Fruit fly (Drosophila melanogaster) whole organism, embryonic: Measurements from ENCODE around the gene Pits.

Source experiments
- CG1024 ChIP-seq: fragments of 200-800 bp; sonication (Bioruptor generic); IDR thresholded peaks from 2 replicates; pipeline ENCODE4 v1.3.6; 2022; ENCODE audit warnings: missing biosample characterization, missing genetic modification characterization
- CG10321 ChIP-seq: fragments of 200-800 bp; sonication (Bioruptor generic); IDR thresholded peaks from 2 replicates; pipeline ENCODE4 v1.3.6; 2022; ENCODE audit warnings: missing biosample characterization, missing genetic modification characterization
- CG10431 ChIP-seq: fragments of 200-800 bp; sonication (Bioruptor generic); optimal IDR thresholded peaks from 3 replicates; lab custom pipeline; 2018; ENCODE audit warnings: missing biosample characterization, mild to moderate bottlenecking, missing genetic modification characterization
- CG11560 ChIP-seq: fragments of 200-800 bp; sonication (Bioruptor generic); IDR thresholded peaks from 3 replicates; pipeline ENCODE4 v1.3.6; 2022; ENCODE audit warnings: missing biosample characterization, missing genetic modification characterization
- CG1233 ChIP-seq: fragments of 200-800 bp; sonication (Bioruptor generic); optimal IDR thresholded peaks from 4 replicates; lab custom pipeline; 2018; ENCODE audit warnings: missing biosample characterization, mild to moderate bottlenecking, missing genetic modification characterization
- CG12942 ChIP-seq: fragments of 200-800 bp; sonication (Bioruptor generic); optimal IDR thresholded peaks from 3 replicates; lab custom pipeline; 2016; ENCODE audit warnings: missing biosample characterization, missing genetic modification characterization
- CG17385 ChIP-seq: fragments of 200-800 bp; sonication (Bioruptor generic); optimal IDR thresholded peaks from 3 replicates; lab custom pipeline; 2018; ENCODE audit warnings: missing biosample characterization, mild to moderate bottlenecking, missing genetic modification characterization
- CG1832 ChIP-seq: fragments of 200-800 bp; sonication (Bioruptor generic); optimal IDR thresholded peaks from 2 replicates; lab custom pipeline; 2017; ENCODE audit warnings: missing biosample characterization, mild to moderate bottlenecking, missing genetic modification characterization, inconsistent platforms
- CG2116 ChIP-seq: fragments of 200-800 bp; sonication (Bioruptor generic); optimal IDR thresholded peaks from 3 replicates; lab custom pipeline; 2018; ENCODE audit warnings: missing biosample characterization, mild to moderate bottlenecking, missing genetic modification characterization
- CG2199 ChIP-seq: fragments of 200-800 bp; sonication (Bioruptor generic); IDR thresholded peaks from 3 replicates; pipeline ENCODE4 v1.3.6; 2022; ENCODE audit warnings: missing biosample characterization, missing genetic modification characterization
- CG31224 ChIP-seq: fragments of 200-800 bp; sonication (Bioruptor generic); IDR thresholded peaks from 2 replicates; pipeline ENCODE4 v1.3.6; 2022; ENCODE audit warnings: missing biosample characterization, missing genetic modification characterization
- CG33213 ChIP-seq: fragments of 200-800 bp; sonication (Bioruptor generic); optimal IDR thresholded peaks from 3 replicates; lab custom pipeline; 2016; ENCODE audit warnings: missing biosample characterization, missing genetic modification characterization
- CG4328 ChIP-seq: fragments of 200-800 bp; sonication (Bioruptor generic); optimal IDR thresholded peaks from 3 replicates; lab custom pipeline; 2017; ENCODE audit warnings: missing biosample characterization, missing genetic modification reagents, missing genetic modification characterization
- CG6791 ChIP-seq: fragments of 200-800 bp; sonication (Bioruptor generic); IDR thresholded peaks from 3 replicates; pipeline ENCODE4 v1.3.6; 2022; ENCODE audit warnings: missing biosample characterization, missing genetic modification characterization; ENCODE audit not compliant: partially characterized antibody
- CG8478 ChIP-seq: fragments of >200 bp; optimal IDR thresholded peaks from 2 replicates; lab custom pipeline; 2018
- CG9817 ChIP-seq: fragments of 200-800 bp; sonication (Bioruptor generic); optimal IDR thresholded peaks from 2 replicates; lab custom pipeline; 2018; ENCODE audit warnings: missing biosample characterization, mild to moderate bottlenecking, missing genetic modification characterization, moderate library complexity
- Dad ChIP-seq: fragments of 200-800 bp; sonication (Bioruptor generic); optimal IDR thresholded peaks from 3 replicates; lab custom pipeline; 2016; ENCODE audit warnings: missing biosample characterization, missing genetic modification characterization
- Dbx ChIP-seq: fragments of 200-800 bp; sonication (Bioruptor generic); IDR thresholded peaks from 3 replicates; pipeline ENCODE4 v1.3.6; 2022; ENCODE audit warnings: missing biosample characterization, missing genetic modification characterization
- Deaf1 ChIP-seq: fragments of 200-800 bp; optimal IDR thresholded peaks from 3 replicates; lab custom pipeline; 2019; ENCODE audit warnings: missing biosample characterization, mild to moderate bottlenecking, missing genetic modification characterization, moderate library complexity
- Drgx ChIP-seq: fragments of 200-800 bp; sonication (Bioruptor generic); IDR thresholded peaks from 2 replicates; pipeline ENCODE4 v1.3.6; 2022; ENCODE audit warnings: missing biosample characterization, missing genetic modification characterization
- Elba2 ChIP-seq: fragments of 200-800 bp; sonication (Bioruptor generic); optimal IDR thresholded peaks from 3 replicates; lab custom pipeline; 2016; ENCODE audit warnings: missing biosample characterization, missing genetic modification characterization
- Hsf ChIP-seq: fragments of 200-800 bp; sonication (Bioruptor generic); optimal IDR thresholded peaks from 3 replicates; lab custom pipeline; 2016; ENCODE audit warnings: missing biosample characterization, missing genetic modification characterization
- Rfx ChIP-seq: fragments of 200-800 bp; sonication (Bioruptor generic); IDR thresholded peaks from 2 replicates; pipeline ENCODE4 v1.3.6; 2022; ENCODE audit warnings: missing biosample characterization, missing genetic modification characterization
- Taf1 ChIP-seq: fragments of 200-800 bp; sonication (Bioruptor generic); IDR thresholded peaks from 2 replicates; pipeline ENCODE4 v1.3.6; 2022; ENCODE audit warnings: missing biosample characterization, missing genetic modification characterization
- ac ChIP-seq: fragments of 200-800 bp; sonication (Bioruptor generic); optimal IDR thresholded peaks from 3 replicates; lab custom pipeline; 2017; ENCODE audit warnings: missing biosample characterization, mild to moderate bottlenecking, missing genetic modification characterization
- cad ChIP-seq: fragments of >200 bp; optimal IDR thresholded peaks from 2 replicates; lab custom pipeline; 2017; ENCODE audit warnings: missing biosample characterization, missing genetic modification characterization
- cg ChIP-seq: fragments of 200-800 bp; sonication (Bioruptor generic); optimal IDR thresholded peaks from 3 replicates; lab custom pipeline; 2019; ENCODE audit warnings: missing biosample characterization, mild to moderate bottlenecking, missing genetic modification characterization, moderate library complexity
- dmrt11E ChIP-seq: fragments of 200-800 bp; sonication (Bioruptor generic); optimal IDR thresholded peaks from 3 replicates; lab custom pipeline; 2018; ENCODE audit warnings: missing biosample characterization, mild to moderate bottlenecking, missing genetic modification characterization, moderate library complexity
- eve ChIP-seq, 2 experiments: fragments of >200 bp; optimal IDR thresholded peaks; 2 replicates each; lab custom pipeline; 2017; ENCODE audit warnings: missing biosample characterization in 2 of 2, missing genetic modification characterization in 2 of 2
- hb ChIP-seq: fragments of 200-800 bp; sonication (Bioruptor generic); IDR thresholded peaks from 3 replicates; pipeline ENCODE4 v1.3.6; 2022; ENCODE audit warnings: missing biosample characterization, missing genetic modification characterization; ENCODE audit not compliant: partially characterized antibody
- hth ChIP-seq: fragments of >200 bp; optimal IDR thresholded peaks from 2 replicates; lab custom pipeline; 2017; ENCODE audit warnings: inconsistent platforms
- jumu ChIP-seq: fragments of 200-800 bp; sonication (Bioruptor generic); optimal IDR thresholded peaks from 3 replicates; lab custom pipeline; 2016; ENCODE audit warnings: missing biosample characterization, missing genetic modification characterization
- lilli ChIP-seq: fragments of 200-800 bp; sonication (Bioruptor generic); optimal IDR thresholded peaks from 3 replicates; lab custom pipeline; 2016; ENCODE audit warnings: missing biosample characterization, missing genetic modification characterization
- lmd ChIP-seq: fragments of 200-800 bp; sonication (Bioruptor generic); IDR thresholded peaks from 2 replicates; pipeline ENCODE4 v1.3.6; 2022; ENCODE audit warnings: missing biosample characterization, missing genetic modification characterization
- lov ChIP-seq, 2 experiments: fragments of 200-800 bp in 1 of 2; fragments of >200 bp in 1 of 2; sonication (Bioruptor generic) in 1 of 2; IDR thresholded peaks in 1 of 2; optimal IDR thresholded peaks in 1 of 2; 2 replicates in 1 of 2; 3 replicates in 1 of 2; pipeline versions ENCODE4 v1.3.6 to Lab custom; 2017 to 2022; ENCODE audit warnings: missing biosample characterization in 1 of 2, missing genetic modification characterization in 1 of 2
- nau ChIP-seq: fragments of 200-800 bp; sonication (Bioruptor generic); optimal IDR thresholded peaks from 3 replicates; lab custom pipeline; 2017; ENCODE audit warnings: missing biosample characterization, mild to moderate bottlenecking, missing genetic modification characterization, missing genetic modification reagents
- nerfin-1 ChIP-seq: fragments of 200-800 bp; sonication (Bioruptor generic); optimal IDR thresholded peaks from 3 replicates; lab custom pipeline; 2019; ENCODE audit warnings: missing biosample characterization, mild to moderate bottlenecking, missing genetic modification characterization, moderate library complexity
- org-1 ChIP-seq: fragments of 200-800 bp; sonication (Bioruptor generic); optimal IDR thresholded peaks from 2 replicates; lab custom pipeline; 2017; ENCODE audit warnings: missing biosample characterization, missing genetic modification characterization
- pfk ChIP-seq: fragments of 200-800 bp; sonication (Bioruptor generic); optimal IDR thresholded peaks from 2 replicates; lab custom pipeline; 2018; ENCODE audit warnings: missing biosample characterization, mild to moderate bottlenecking, missing genetic modification characterization, moderate library complexity
- rib ChIP-seq: fragments of 200-800 bp; sonication (Bioruptor generic); IDR thresholded peaks from 2 replicates; pipeline ENCODE4 v1.3.6; 2022; ENCODE audit warnings: missing biosample characterization, missing genetic modification characterization
- sc ChIP-seq, 3 experiments: fragments of >200 bp in 2 of 3; fragments of 200-800 bp in 1 of 3; sonication (Bioruptor generic) in 1 of 3; optimal IDR thresholded peaks; 2 replicates in 2 of 3; 3 replicates in 1 of 3; lab custom pipeline; 2017; ENCODE audit warnings: mild to moderate bottlenecking in 1 of 3, missing biosample characterization in 1 of 3, missing genetic modification characterization in 1 of 3, missing genetic modification reagents in 1 of 3
- sens ChIP-seq: fragments of 200-800 bp; sonication (Bioruptor generic); peaks from one replicate; lab custom pipeline; 2016; ENCODE audit warnings: missing biosample characterization, missing genetic modification characterization
- sens-2 ChIP-seq: fragments of 200-800 bp; sonication (Bioruptor generic); IDR thresholded peaks from 2 replicates; pipeline ENCODE4 v1.3.6; 2022; ENCODE audit warnings: missing biosample characterization, missing genetic modification characterization
- sqz ChIP-seq: fragments of 200-800 bp; sonication (Bioruptor generic); optimal IDR thresholded peaks from 3 replicates; lab custom pipeline; 2018; ENCODE audit warnings: missing biosample characterization, mild to moderate bottlenecking, missing genetic modification characterization
- vfl ChIP-seq: fragments of 200-800 bp; sonication (Bioruptor generic); optimal IDR thresholded peaks from 2 replicates; lab custom pipeline; 2016; ENCODE audit warnings: missing biosample characterization, missing genetic modification characterization
- vnd ChIP-seq: fragments of 200-800 bp; sonication (Bioruptor generic); IDR thresholded peaks from 3 replicates; pipeline ENCODE4 v1.3.6; 2022; ENCODE audit warnings: missing biosample characterization, missing genetic modification characterization; ENCODE audit not compliant: partially characterized antibody

Pits gene

DNA sequence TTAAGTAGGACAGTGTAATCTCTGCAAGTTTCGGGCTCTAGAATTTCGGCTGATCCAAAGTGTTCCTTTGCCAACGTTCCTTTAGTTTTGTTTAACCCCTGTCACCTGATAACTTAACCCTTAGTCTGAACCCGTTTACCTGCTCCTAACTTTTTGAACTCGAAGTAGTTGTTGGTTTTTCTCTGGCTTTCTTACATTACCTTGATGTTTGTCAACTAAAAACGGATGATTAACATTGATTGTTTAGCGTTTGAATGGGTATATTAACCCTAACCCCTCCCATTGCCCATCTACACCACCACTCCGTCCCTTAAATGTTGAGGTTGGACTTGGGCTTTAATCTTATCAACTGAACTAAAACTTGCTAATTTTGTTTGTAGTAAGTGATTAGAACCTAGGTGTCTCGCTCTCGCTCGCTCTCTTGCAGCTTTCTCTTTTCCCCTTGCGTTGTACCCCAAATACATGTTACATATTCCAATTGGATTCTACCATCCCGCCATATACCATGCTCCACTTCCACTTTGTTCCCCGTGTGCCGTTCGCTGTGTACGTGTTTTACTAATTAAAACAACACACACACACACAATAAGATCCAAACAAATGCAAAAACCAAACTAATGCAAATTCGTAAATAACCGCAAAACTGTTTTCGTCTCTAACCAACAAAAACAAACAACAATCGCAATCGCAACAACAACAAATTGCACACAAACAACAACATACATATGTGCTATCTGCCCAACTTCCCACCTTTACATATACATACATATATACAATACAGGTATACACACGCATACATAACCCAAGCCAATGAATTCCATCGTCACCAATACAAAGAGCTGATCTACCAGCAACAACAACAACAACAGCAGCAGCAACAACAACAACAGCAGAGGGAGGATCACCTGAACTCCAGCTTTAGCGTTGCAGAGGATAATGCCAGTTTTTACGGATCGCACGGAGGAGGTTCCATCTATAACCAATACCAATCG, 18.1 kb upstream of the Pits start (continued):
- TF ChIP-seq hb = no peak

dm6 chrX:12596353-12597107, 13.5 kb upstream of the Pits start:
- TF ChIP-seq sqz (GFP tag; lab: Kevin White, UChicago) (peak; percentile 76), CG8478 (lab: Kevin White, UChicago) (no peak), Deaf1 (no peak), vfl (no peak), CG9817 (tag; lab: Kevin White, UChicago) (no peak), eve (GFP tag; optimal IDR thresholded peaks at IDR 0.05; lab: Kevin White, UChicago) (no peak), cad (GFP tag; lab: Kevin White, UChicago) (no peak), CG1024 (no peak), ac (no peak), jumu (GFP tag; lab: Kevin White, UChicago) (no peak), CG6791 (GFP tag; lab: Robert Waterston, UW) (no peak), CG2199 (GFP tag; lab: Robert Waterston, UW) (no peak), CG33213 (GFP tag; lab: Kevin White, UChicago) (no peak), CG17385 (peak; percentile 90), nau (GFP tag; lab: Kevin White, UChicago) (no peak), org-1 (GFP tag; lab: Kevin White, UChicago) (no peak), CG10431 (GFP tag; lab: Kevin White, UChicago) (no peak), CG2116 (peak; percentile 89), sc (optimal IDR thresholded peaks at IDR 0.05; lab: Kevin White, UChicago) (no peak), sc (GFP tag; optimal IDR thresholded peaks at IDR 0.05; lab: Kevin White, UChicago) (no peak), lov (optimal IDR thresholded peaks at IDR 0.05; lab: Kevin White, UChicago) (no peak), lov (GFP tag; IDR thresholded peaks at IDR 0.05; lab: Robert Waterston, UW) (no peak), dmrt11E (tag; lab: Kevin White, UChicago) (no peak), hth (lab: Kevin White, UChicago) (no peak), Taf1 (GFP tag; lab: Robert Waterston, UW) (no peak), Elba2 (no peak), vnd (GFP tag; lab: Robert Waterston, UW) (no peak), CG4328 (no peak), Dbx (no peak), sens (GFP tag; lab: Kevin White, UChicago) (peak; percentile 64), CG31224 (no peak), lilli (no peak), Rfx (GFP tag; lab: Robert Waterston, UW) (no peak), rib (no peak), pfk (GFP tag; lab: Kevin White, UChicago) (peak; percentile 74), Hsf (GFP tag; lab: Kevin White, UChicago) (no peak), CG1832 (GFP tag; lab: Kevin White, UChicago) (peak; percentile 23), CG10321 (GFP tag; lab: Robert Waterston, UW) (no peak), nerfin-1 (no peak), CG1233 (GFP tag; lab: Kevin White, UChicago) (no peak), CG11560 (tag; lab: Robert Waterston, UW) (no peak), lmd (no peak), cg (GFP tag; lab: Kevin White, UChicago) (peak; percentile 34), Dad (GFP tag; lab: Kevin White, UChicago) (no peak), sens-2 (GFP tag; lab: Robert Waterston, UW) (no peak), Drgx (GFP tag; lab: Robert Waterston, UW) (no peak), CG12942 (GFP tag; lab: Kevin White, UChicago) (no peak)
